Worm (Caenorhabditis elegans) whole organism, L3 larva: ENCODE data around the gene Y61A9LA.1.

Experiments used
- ama-1 ChIP-seq: fragments of 150-350 bp; optimal IDR thresholded peaks from 2 replicates; lab custom pipeline; 2018
- egl-27 ChIP-seq: sonication (generic microtip); optimal IDR thresholded peaks from 4 replicates; lab custom pipeline; 2017; ENCODE audit warnings: missing biosample characterization, missing genetic modification reagents, missing genetic modification characterization
- mdl-1 ChIP-seq: fragments of 150-350 bp; optimal IDR thresholded peaks from 2 replicates; lab custom pipeline; 2014; ENCODE audit warnings: missing biosample characterization, missing genetic modification characterization
- nhr-11 ChIP-seq: fragments of 150-350 bp; optimal IDR thresholded peaks from 2 replicates; lab custom pipeline; 2014; ENCODE audit warnings: missing biosample characterization, missing genetic modification characterization
- nhr-23 ChIP-seq: fragments of 150-350 bp; optimal IDR thresholded peaks from 2 replicates; lab custom pipeline; 2014; ENCODE audit warnings: missing biosample characterization, missing genetic modification reagents, missing genetic modification characterization
- nhr-76 ChIP-seq: fragments of 150-350 bp; sonication (generic microtip); optimal IDR thresholded peaks from 5 replicates; lab custom pipeline; 2014; ENCODE audit warnings: missing biosample characterization, missing genetic modification characterization
- pqm-1 ChIP-seq: fragments of 150-350 bp; optimal IDR thresholded peaks from 2 replicates; lab custom pipeline; 2017; ENCODE audit warnings: missing biosample characterization, missing genetic modification characterization, inconsistent platforms
- snpc-4 ChIP-seq: fragments of 150-350 bp; optimal IDR thresholded peaks from 2 replicates; lab custom pipeline; 2014; ENCODE audit warnings: missing biosample characterization, missing genetic modification characterization

DNA sequence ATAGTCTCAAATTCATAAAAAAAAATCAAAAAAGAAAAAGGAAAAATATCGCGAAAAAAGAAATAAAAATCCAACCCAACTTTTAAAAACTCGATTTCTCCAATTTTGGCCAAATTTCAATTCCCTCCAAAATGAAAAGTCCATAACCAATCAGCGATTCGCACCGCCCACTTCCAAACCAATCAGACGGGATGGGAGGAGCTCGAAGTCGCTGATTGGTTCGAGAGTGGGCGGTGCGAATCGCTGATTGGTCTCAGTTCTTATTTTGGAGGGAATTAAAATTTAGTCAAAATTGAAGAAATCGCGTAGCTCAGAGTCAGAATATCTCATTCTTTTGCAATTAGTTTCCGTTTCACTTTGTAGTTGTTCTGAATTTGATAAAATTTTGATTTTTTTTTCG, 38.4 kb downstream of the Y61A9LA.1 start:
- no peak for TF ChIP-seq egl-27 (tag; lab: Kevin White, UChicago)
- TF ChIP-seq ama-1 (lab: Kevin White, UChicago), result no peak
- no peak for TF ChIP-seq nhr-11 (tag; lab: Kevin White, UChicago)
- TF ChIP-seq nhr-76 (tag; lab: Kevin White, UChicago), result no peak
- no peak for TF ChIP-seq snpc-4
- TF ChIP-seq mdl-1, result no peak
- no peak for TF ChIP-seq pqm-1 (tag; lab: Kevin White, UChicago)
- TF ChIP-seq nhr-23, result no peak
